Fruit fly (Drosophila melanogaster): ENCODE data around the gene Atg2.

The Atg2 gene

dm6 chr3L:2822955-2823354, 48.8 kb downstream of the Atg2 start (continued):
- TF ChIP-seq lz (GFP tag; optimal IDR thresholded peaks at IDR 0.05) (peak; percentile 87), CG3919 (GFP tag; optimal IDR thresholded peaks at IDR 0.05) (peak; percentile 95), salr (GFP tag; optimal IDR thresholded peaks at IDR 0.05) (peak; percentile 93 to 96), Eip93F (GFP tag; optimal IDR thresholded peaks at IDR 0.05) (peak; percentile 70), CG6276 (GFP tag; optimal IDR thresholded peaks at IDR 0.05) (peak; percentile 86), Ets96B (tag; optimal IDR thresholded peaks at IDR 0.05) (peak; percentile 96), fkh (GFP tag; optimal IDR thresholded peaks at IDR 0.05) (no peak), Hr39 (GFP tag; optimal IDR thresholded peaks at IDR 0.05) (peak; percentile 82), Lpt (GFP tag; optimal IDR thresholded peaks at IDR 0.05) (peak; percentile 85), fd59A (GFP tag; optimal IDR thresholded peaks at IDR 0.05) (peak; percentile 96), CG6854 (GFP tag; optimal IDR thresholded peaks at IDR 0.05) (no peak), dac (GFP tag; optimal IDR thresholded peaks at IDR 0.05) (peak; percentile 89), Eip75B (GFP tag; optimal IDR thresholded peaks at IDR 0.05) (peak; percentile 96), net (GFP tag; optimal IDR thresholded peaks at IDR 0.05) (peak; percentile 90), CG10669 (GFP tag; optimal IDR thresholded peaks at IDR 0.05) (peak; percentile 96), pdm3 (GFP tag; optimal IDR thresholded peaks at IDR 0.05) (peak; percentile 93), Hr38 (GFP tag; optimal IDR thresholded peaks at IDR 0.05) (no peak)

- TF ChIP-seq fkh (GFP tag; optimal IDR thresholded peaks at IDR 0.05) (peak; percentile 77), CG3032 (tag; optimal IDR thresholded peaks at IDR 0.05) (no peak), CG6808 (GFP tag; optimal IDR thresholded peaks at IDR 0.05) (no peak), lz (GFP tag; optimal IDR thresholded peaks at IDR 0.05) (no peak), spab (GFP tag; optimal IDR thresholded peaks at IDR 0.05) (no peak), Lpt (GFP tag; optimal IDR thresholded peaks at IDR 0.05) (no peak), dsx (GFP tag; optimal IDR thresholded peaks at IDR 0.05; ENCODE audit: poor library complexity, severe bottlenecking) (peak; percentile 98), Sox14 (GFP tag; optimal IDR thresholded peaks at IDR 0.05) (no peak), CG7368 (GFP tag; optimal IDR thresholded peaks at IDR 0.05) (no peak), CG8119 (GFP tag; IDR thresholded peaks at IDR 0.05) (no peak)
These were observed 49.4 kb downstream of the Atg2 start for dm6 chr3L:2823520-2823970.

- TF ChIP-seq acj6 (GFP tag; optimal IDR thresholded peaks at IDR 0.05) (peak; percentile 99), CG15336 (GFP tag; IDR thresholded peaks at IDR 0.05) (peak; percentile 98), Smox (GFP tag; optimal IDR thresholded peaks at IDR 0.05) (peak; percentile 99), Eip93F (GFP tag; optimal IDR thresholded peaks at IDR 0.05) (peak; percentile 93), Lpt (GFP tag; optimal IDR thresholded peaks at IDR 0.05) (peak; percentile 97), CG16779 (tag; optimal IDR thresholded peaks at IDR 0.05) (peak; percentile 96), CG8119 (GFP tag; IDR thresholded peaks at IDR 0.05) (peak; percentile 98), CG31627 (GFP tag; optimal IDR thresholded peaks at IDR 0.05) (peak; percentile 98), fd59A (GFP tag; optimal IDR thresholded peaks at IDR 0.05) (peak; percentile 99), net (GFP tag; optimal IDR thresholded peaks at IDR 0.05) (peak; percentile 99), CG32006 (GFP tag; optimal IDR thresholded peaks at IDR 0.05) (peak; percentile 99), CG6276 (GFP tag; optimal IDR thresholded peaks at IDR 0.05) (peak; percentile 92), Sox102F (GFP tag; optimal IDR thresholded peaks at IDR 0.05) (peak; percentile 99), CG8632 (GFP tag; optimal IDR thresholded peaks at IDR 0.05) (peak; percentile 99), OdsH (GFP tag; optimal IDR thresholded peaks at IDR 0.05) (peak; percentile 99), ss (GFP tag; optimal IDR thresholded peaks at IDR 0.05) (peak; percentile 97 to 98), Ets96B (tag; optimal IDR thresholded peaks at IDR 0.05) (peak; percentile 99), CG6792 (GFP tag; optimal IDR thresholded peaks at IDR 0.05) (peak; percentile 99), Eip78C (GFP tag) (peak; percentile 100), CG9139 (GFP tag; optimal IDR thresholded peaks at IDR 0.05) (peak; percentile 94), dsx (GFP tag; optimal IDR thresholded peaks at IDR 0.05; ENCODE audit: poor library complexity, severe bottlenecking) (peak; percentile 94), eg (GFP tag; IDR thresholded peaks at IDR 0.05) (peak; percentile 92), CG8319 (GFP tag; optimal IDR thresholded peaks at IDR 0.05) (peak; percentile 98), salr (GFP tag; optimal IDR thresholded peaks at IDR 0.05) (peak; percentile 98 to 100), fkh (GFP tag; optimal IDR thresholded peaks at IDR 0.05) (no peak), CG10631 (GFP tag; optimal IDR thresholded peaks at IDR 0.05) (peak; percentile 99), Sox15 (GFP tag; optimal IDR thresholded peaks at IDR 0.05) (peak; percentile 99), Ets21C (GFP tag; optimal IDR thresholded peaks at IDR 0.05) (peak; percentile 97), Eip75B (GFP tag; optimal IDR thresholded peaks at IDR 0.05) (peak; percentile 98), CG1621 (tag; optimal IDR thresholded peaks at IDR 0.05) (peak; percentile 99), svp (GFP tag) (peak; percentile 100), Blimp-1 (GFP tag; optimal IDR thresholded peaks at IDR 0.05) (peak; percentile 90), Hr38 (GFP tag; optimal IDR thresholded peaks at IDR 0.05) (no peak)
These were observed 50.0 kb downstream of the Atg2 start for dm6 chr3L:2824024-2824687.
